Worm (Caenorhabditis elegans): ENCODE measurements around the gene F13H8.1.

The F13H8.1 gene

ce11 chrII:6269805-6270414 is 13.3 kb upstream of the F13H8.1 start, which contains the start of gene F13H8.2 (continued):
- TF ChIP-seq ekl-4 (GFP tag; IDR thresholded peaks at IDR 0.05) (peak; percentile 86), ztf-22 (GFP tag; optimal IDR thresholded peaks at IDR 0.05) (no peak), ets-4 (GFP tag; optimal IDR thresholded peaks at IDR 0.05) (no peak), athp-1 (tag; optimal IDR thresholded peaks at IDR 0.05) (no peak), pha-4 (tag; optimal IDR thresholded peaks at IDR 0.05) (no peak), B0336.3 (GFP tag; IDR thresholded peaks at IDR 0.05) (no peak; the same call in 1 of the 2 replicates), rec-8 (tag; optimal IDR thresholded peaks at IDR 0.05) (no peak), efl-1 (GFP tag; optimal IDR thresholded peaks at IDR 0.05) (peak; percentile 76), hmg-20 (GFP tag; IDR thresholded peaks at IDR 0.05) (0 out of 2 replicates have a peak, but pooled peaks have one; percentile 43), die-1 (tag; optimal IDR thresholded peaks at IDR 0.05) (no peak), F57C9.4 (tag; optimal IDR thresholded peaks at IDR 0.05) (no peak), F39B2.1 (GFP tag; IDR thresholded peaks at IDR 0.05) (no peak), fkh-3 (tag; optimal IDR thresholded peaks at IDR 0.05) (no peak), dpff-1 (tag; optimal IDR thresholded peaks at IDR 0.05) (no peak), ztf-26 (tag; optimal IDR thresholded peaks at IDR 0.05) (peak; percentile 13), F49E8.2 (tag; optimal IDR thresholded peaks at IDR 0.05; ENCODE audit: insufficient read depth) (peak; percentile 6), somi-1 (GFP tag; optimal IDR thresholded peaks at IDR 0.05) (no peak), B0019.2 (GFP tag; conservative IDR thresholded peaks at IDR 0.05) (peak; percentile 84), Y53F4B.3 (GFP tag; IDR thresholded peaks at IDR 0.05) (peak; percentile 85), lsl-1 (GFP tag; optimal IDR thresholded peaks at IDR 0.05) (peak; percentile 63), F33H1.4 (GFP tag; IDR thresholded peaks at IDR 0.05) (peak; percentile 73), mel-28 (tag; optimal IDR thresholded peaks at IDR 0.05; ENCODE audit: borderline replicate concordance) (no peak), F22D6.2 (tag; optimal IDR thresholded peaks at IDR 0.05) (no peak), sea-2 (GFP tag; IDR thresholded peaks at IDR 0.05) (no peak), F55B11.4 (tag; optimal IDR thresholded peaks at IDR 0.05; ENCODE audit: borderline replicate concordance, insufficient read depth) (no peak), madf-8 (GFP tag; conservative IDR thresholded peaks at IDR 0.05) (peak; percentile 68), hmg-1.2 (GFP tag; IDR thresholded peaks at IDR 0.05) (peak; percentile 63), attf-3 (GFP tag; conservative IDR thresholded peaks at IDR 0.05) (peak; percentile 79), egrh-3 (GFP tag; IDR thresholded peaks at IDR 0.05) (peak; percentile 75), atf-7 (tag; optimal IDR thresholded peaks at IDR 0.05) (no peak), rcor-1 (GFP tag; IDR thresholded peaks at IDR 0.05) (peak; percentile 92), lir-1 (GFP tag; conservative IDR thresholded peaks at IDR 0.05) (peak; percentile 69), unc-130 (GFP tag; optimal IDR thresholded peaks at IDR 0.05) (no peak), nhr-179 (tag; optimal IDR thresholded peaks at IDR 0.05) (no peak), T26A5.8 (tag; optimal IDR thresholded peaks at IDR 0.05) (no peak), snpc-1.3 (tag; optimal IDR thresholded peaks at IDR 0.05; ENCODE audit: insufficient read depth) (no peak), nfyb-1 (GFP tag; IDR thresholded peaks at IDR 0.05) (peak; percentile 93), F10E7.11 (tag; optimal IDR thresholded peaks at IDR 0.05) (no peak), aptf-2 (GFP tag; conservative IDR thresholded peaks at IDR 0.05) (peak; percentile 89; the same call in 1 of the 2 replicates), egl-18 (GFP tag; IDR thresholded peaks at IDR 0.05) (no peak), nhr-27 (tag; optimal IDR thresholded peaks at IDR 0.05) (no peak), hlh-26 (GFP tag; conservative IDR thresholded peaks at IDR 0.05) (no peak), mcd-1 (GFP tag; IDR thresholded peaks at IDR 0.05) (peak; percentile 90), hrde-1 (tag; optimal IDR thresholded peaks at IDR 0.05; ENCODE audit: borderline replicate concordance) (no peak), sptf-2 (GFP tag; optimal IDR thresholded peaks at IDR 0.05) (no peak), F57A8.1 (GFP tag; optimal IDR thresholded peaks at IDR 0.05) (no peak), lin-40 (tag; optimal IDR thresholded peaks at IDR 0.05) (no peak), ztf-25 (GFP tag; IDR thresholded peaks at IDR 0.05) (peak; percentile 76; the same call in 1 of the 2 replicates)
